Fruit fly (Drosophila melanogaster) whole organism, prepupa: ENCODE measurements around the gene CG12446.

Source experiments
- Blimp-1 ChIP-seq: fragments of 200-800 bp; sonication (Bioruptor generic); optimal IDR thresholded peaks from 3 replicates; lab custom pipeline; 2017; ENCODE audit warnings: missing biosample characterization, missing genetic modification characterization, mild to moderate bottlenecking, moderate library complexity, missing genetic modification reagents
- CG10631 ChIP-seq: fragments of 200-800 bp; sonication (Bioruptor generic); optimal IDR thresholded peaks from 2 replicates; lab custom pipeline; 2016; ENCODE audit warnings: missing biosample characterization, missing genetic modification characterization
- CG10669 ChIP-seq: fragments of 200-800 bp; sonication (Bioruptor generic); optimal IDR thresholded peaks from 3 replicates; lab custom pipeline; 2018; ENCODE audit warnings: missing biosample characterization, mild to moderate bottlenecking, missing genetic modification characterization, moderate library complexity
- CG11294 ChIP-seq: fragments of 200-800 bp; sonication (Bioruptor generic); IDR thresholded peaks from 2 replicates; pipeline ENCODE4 v1.3.6; 2022; ENCODE audit warnings: missing biosample characterization, missing genetic modification characterization
- CG11762 ChIP-seq: fragments of 200-800 bp; sonication (Bioruptor generic); optimal IDR thresholded peaks from 3 replicates; lab custom pipeline; 2016; ENCODE audit warnings: missing biosample characterization, missing genetic modification characterization; ENCODE audit not compliant: insufficient read depth
- CG11902 ChIP-seq: fragments of 200-800 bp; sonication (Bioruptor generic); optimal IDR thresholded peaks from 3 replicates; lab custom pipeline; 2016; ENCODE audit warnings: missing biosample characterization, missing genetic modification characterization
- CG15336 ChIP-seq: fragments of 200-800 bp; sonication (Bioruptor generic); IDR thresholded peaks from 2 replicates; pipeline ENCODE4 v1.3.6; 2022; ENCODE audit warnings: missing biosample characterization, missing genetic modification characterization
- CG1621 ChIP-seq: fragments of 200-800 bp; sonication (Bioruptor generic); optimal IDR thresholded peaks from 3 replicates; lab custom pipeline; 2018; ENCODE audit warnings: missing biosample characterization, mild to moderate bottlenecking, missing genetic modification characterization
- CG16779 ChIP-seq: fragments of 200-800 bp; sonication (Bioruptor generic); optimal IDR thresholded peaks from 3 replicates; lab custom pipeline; 2017; ENCODE audit warnings: missing biosample characterization, mild to moderate bottlenecking, missing genetic modification characterization
- CG3032 ChIP-seq: fragments of 200-800 bp; optimal IDR thresholded peaks from 2 replicates; lab custom pipeline; 2019; ENCODE audit warnings: missing biosample characterization, mild to moderate bottlenecking, missing genetic modification characterization, moderate library complexity
- CG31627 ChIP-seq: fragments of 200-800 bp; sonication (Bioruptor generic); optimal IDR thresholded peaks from 3 replicates; lab custom pipeline; 2016; ENCODE audit warnings: missing biosample characterization, missing genetic modification characterization
- CG32006 ChIP-seq: fragments of 200-800 bp; sonication (Bioruptor generic); optimal IDR thresholded peaks from 3 replicates; lab custom pipeline; 2017; ENCODE audit warnings: missing biosample characterization, mild to moderate bottlenecking, missing genetic modification characterization
- CG34406 ChIP-seq: fragments of 200-800 bp; sonication (Bioruptor generic); optimal IDR thresholded peaks from 3 replicates; lab custom pipeline; 2016; ENCODE audit warnings: missing biosample characterization, missing genetic modification characterization
- CG3919 ChIP-seq: fragments of 200-800 bp; sonication (Bioruptor generic); optimal IDR thresholded peaks from 3 replicates; lab custom pipeline; 2016; ENCODE audit warnings: missing biosample characterization, missing genetic modification characterization
- CG4318 ChIP-seq: fragments of 200-800 bp; sonication (Bioruptor generic); optimal IDR thresholded peaks from 3 replicates; lab custom pipeline; 2017; ENCODE audit warnings: missing biosample characterization, mild to moderate bottlenecking, missing genetic modification characterization
- CG6163 ChIP-seq: fragments of 200-800 bp; sonication (Bioruptor generic); IDR thresholded peaks from 3 replicates; pipeline ENCODE4 v1.3.6; 2022; ENCODE audit warnings: missing biosample characterization, missing genetic modification characterization
- CG6276 ChIP-seq: fragments of 200-800 bp; sonication (Bioruptor generic); optimal IDR thresholded peaks from 2 replicates; lab custom pipeline; 2017; ENCODE audit warnings: missing biosample characterization, mild to moderate bottlenecking, missing genetic modification characterization
- CG6792 ChIP-seq: fragments of 200-800 bp; sonication (Bioruptor generic); optimal IDR thresholded peaks from 3 replicates; lab custom pipeline; 2016; ENCODE audit warnings: missing biosample characterization, missing genetic modification characterization
- CG6808 ChIP-seq: fragments of 200-800 bp; sonication (Bioruptor generic); optimal IDR thresholded peaks from 3 replicates; lab custom pipeline; 2017; ENCODE audit warnings: missing biosample characterization, missing genetic modification characterization, mild to moderate bottlenecking, moderate library complexity, missing genetic modification reagents
- CG6854 ChIP-seq: fragments of 200-800 bp; sonication (Bioruptor generic); optimal IDR thresholded peaks from 2 replicates; lab custom pipeline; 2017; ENCODE audit warnings: missing biosample characterization, mild to moderate bottlenecking, missing genetic modification characterization
- CG7368 ChIP-seq: fragments of 200-800 bp; sonication (Bioruptor generic); optimal IDR thresholded peaks from 3 replicates; lab custom pipeline; 2016; ENCODE audit warnings: missing biosample characterization, missing genetic modification characterization
- CG8319 ChIP-seq: fragments of 200-800 bp; sonication (Bioruptor generic); optimal IDR thresholded peaks from 3 replicates; lab custom pipeline; 2016; ENCODE audit warnings: missing biosample characterization, missing genetic modification characterization
- CG9139 ChIP-seq: fragments of 200-800 bp; sonication (Bioruptor generic); optimal IDR thresholded peaks from 3 replicates; lab custom pipeline; 2017; ENCODE audit warnings: missing biosample characterization, mild to moderate bottlenecking, missing genetic modification characterization
- Eip75B ChIP-seq: fragments of 200-800 bp; sonication (Bioruptor generic); optimal IDR thresholded peaks from 3 replicates; lab custom pipeline; 2016; ENCODE audit warnings: missing biosample characterization, missing genetic modification characterization
- Eip78C ChIP-seq: fragments of 200-800 bp; sonication (Bioruptor generic); peaks from one replicate; lab custom pipeline; 2016; ENCODE audit warnings: missing biosample characterization, missing genetic modification characterization
- Ets96B ChIP-seq: fragments of 200-800 bp; optimal IDR thresholded peaks from 2 replicates; lab custom pipeline; 2019; ENCODE audit warnings: missing biosample characterization, mild to moderate bottlenecking, missing genetic modification characterization, moderate library complexity
- Gug ChIP-seq: fragments of 200-800 bp; sonication (Bioruptor generic); IDR thresholded peaks from 2 replicates; pipeline ENCODE4 v1.3.6; 2022; ENCODE audit warnings: missing biosample characterization, missing genetic modification characterization
- Hr38 ChIP-seq: sonication (Bioruptor generic); optimal IDR thresholded peaks from 2 replicates; lab custom pipeline; 2016; ENCODE audit warnings: missing biosample characterization, missing genetic modification characterization
- Hr39 ChIP-seq: fragments of 200-800 bp; sonication (Bioruptor generic); optimal IDR thresholded peaks from 2 replicates; lab custom pipeline; 2016; ENCODE audit warnings: missing biosample characterization, missing genetic modification characterization
- Hr4 ChIP-seq: fragments of 200-800 bp; sonication (Bioruptor generic); optimal IDR thresholded peaks from 3 replicates; lab custom pipeline; 2016; ENCODE audit warnings: missing biosample characterization, missing genetic modification characterization
- Met ChIP-seq: fragments of 200-800 bp; sonication (Bioruptor generic); optimal IDR thresholded peaks from 3 replicates; lab custom pipeline; 2016; ENCODE audit warnings: missing biosample characterization, missing genetic modification characterization
- OdsH ChIP-seq: fragments of 200-800 bp; sonication (Bioruptor generic); optimal IDR thresholded peaks from 3 replicates; lab custom pipeline; 2016; ENCODE audit warnings: missing biosample characterization, missing genetic modification characterization
- Sox102F ChIP-seq: fragments of 200-800 bp; sonication (Bioruptor generic); optimal IDR thresholded peaks from 2 replicates; lab custom pipeline; 2016; ENCODE audit warnings: missing biosample characterization, mild to moderate bottlenecking, missing genetic modification characterization
- Sox14 ChIP-seq: fragments of 200-800 bp; sonication (Bioruptor generic); optimal IDR thresholded peaks from 3 replicates; lab custom pipeline; 2016; ENCODE audit warnings: missing biosample characterization, missing genetic modification characterization
- Sox15 ChIP-seq: fragments of 200-800 bp; sonication (Bioruptor generic); optimal IDR thresholded peaks from 3 replicates; lab custom pipeline; 2016; ENCODE audit warnings: missing biosample characterization, missing genetic modification characterization
- achi ChIP-seq: fragments of 200-800 bp; sonication (Bioruptor generic); optimal IDR thresholded peaks from 3 replicates; lab custom pipeline; 2016; ENCODE audit warnings: missing biosample characterization, missing genetic modification characterization
- cyc ChIP-seq: fragments of 200-800 bp; sonication (Bioruptor generic); optimal IDR thresholded peaks from 3 replicates; lab custom pipeline; 2016; ENCODE audit warnings: missing biosample characterization, missing genetic modification characterization
- dac ChIP-seq: fragments of 200-800 bp; sonication (Bioruptor generic); optimal IDR thresholded peaks from 2 replicates; lab custom pipeline; 2017; ENCODE audit warnings: missing biosample characterization, mild to moderate bottlenecking, missing genetic modification characterization
- dsx ChIP-seq: fragments of 200-800 bp; optimal IDR thresholded peaks from 3 replicates; lab custom pipeline; 2019; ENCODE audit warnings: missing biosample characterization, mild to moderate bottlenecking, missing genetic modification characterization, moderate library complexity; ENCODE audit not compliant: poor library complexity, severe bottlenecking
- eg ChIP-seq: fragments of 200-800 bp; sonication (Bioruptor generic); IDR thresholded peaks from 3 replicates; pipeline ENCODE4 v1.3.6; 2022; ENCODE audit warnings: missing biosample characterization, missing genetic modification characterization
- esn ChIP-seq: fragments of 200-800 bp; sonication (Bioruptor generic); optimal IDR thresholded peaks from 2 replicates; lab custom pipeline; 2016; ENCODE audit warnings: missing biosample characterization, mild to moderate bottlenecking, missing genetic modification characterization, moderate library complexity
- fd59A ChIP-seq: fragments of 200-800 bp; sonication (Bioruptor generic); optimal IDR thresholded peaks from 2 replicates; lab custom pipeline; 2017; ENCODE audit warnings: missing biosample characterization, mild to moderate bottlenecking, missing genetic modification characterization, missing genetic modification reagents
- fd85E ChIP-seq: fragments of 200-800 bp; sonication (Bioruptor generic); optimal IDR thresholded peaks from 3 replicates; lab custom pipeline; 2016; ENCODE audit warnings: missing biosample characterization, missing genetic modification characterization
- fkh ChIP-seq: fragments of 200-800 bp; sonication (Bioruptor generic); optimal IDR thresholded peaks from 3 replicates; lab custom pipeline; 2017; ENCODE audit warnings: missing biosample characterization, mild to moderate bottlenecking, missing genetic modification characterization, moderate library complexity
- ss ChIP-seq, 2 experiments: fragments of 200-800 bp; sonication (Bioruptor generic); optimal IDR thresholded peaks; 2 replicates in 1 of 2; 3 replicates in 1 of 2; lab custom pipeline; 2017 to 2018; ENCODE audit warnings: mild to moderate bottlenecking in 2 of 2, missing biosample characterization in 2 of 2, missing genetic modification characterization in 2 of 2, moderate library complexity in 1 of 2
- svp ChIP-seq: fragments of 200-800 bp; sonication (Bioruptor generic); peaks from one replicate; lab custom pipeline; 2016; ENCODE audit warnings: missing biosample characterization, missing genetic modification characterization
- topi ChIP-seq: fragments of 200-800 bp; sonication (Bioruptor generic); optimal IDR thresholded peaks from 3 replicates; lab custom pipeline; 2016; ENCODE audit warnings: missing biosample characterization, missing genetic modification characterization

Gene CG12446

dm6 chrX:22846393-22846792 lies 34.7 kb upstream of the CG12446 start (continued):
- no peak for TF ChIP-seq CG6163 (GFP tag; lab: Robert Waterston, UW)
- TF ChIP-seq OdsH: peak; percentile 50
- TF ChIP-seq CG15336 (GFP tag; lab: Robert Waterston, UW): no peak
- TF ChIP-seq CG11902: peak; percentile 22
- peak; percentile 22 for TF ChIP-seq CG32006
- peak; percentile 44 for TF ChIP-seq CG10631 (GFP tag; lab: Kevin White, UChicago)
- TF ChIP-seq ss (GFP tag; optimal IDR thresholded peaks at IDR 0.05; lab: Kevin White, UChicago): no peak
- TF ChIP-seq Sox14 (GFP tag; lab: Kevin White, UChicago): peak; percentile 41
- TF ChIP-seq dsx (GFP tag; lab: Kevin White, UChicago): no peak
- TF ChIP-seq svp (GFP tag; lab: Kevin White, UChicago): peak; percentile 76
- TF ChIP-seq Hr39: peak; percentile 64
- no peak for TF ChIP-seq CG7368
- TF ChIP-seq CG34406 (GFP tag; lab: Kevin White, UChicago): peak; percentile 34
- TF ChIP-seq CG1621 (tag; lab: Kevin White, UChicago): no peak
- no peak for TF ChIP-seq CG6808 (GFP tag; lab: Kevin White, UChicago)
- no peak for TF ChIP-seq CG6854
- TF ChIP-seq Ets96B (tag; lab: Kevin White, UChicago): no peak
- no peak for TF ChIP-seq CG16779 (tag; lab: Kevin White, UChicago)
- TF ChIP-seq CG9139 (GFP tag; lab: Kevin White, UChicago): no peak
- no peak for TF ChIP-seq eg (GFP tag; lab: Robert Waterston, UW)
- TF ChIP-seq Eip75B: peak; percentile 14
- peak; percentile 59 for TF ChIP-seq CG6792 (GFP tag; lab: Kevin White, UChicago)
- TF ChIP-seq CG11762 (GFP tag; lab: Kevin White, UChicago): no peak
- TF ChIP-seq Eip78C: peak; percentile 88
- no peak for TF ChIP-seq Gug (GFP tag; lab: Robert Waterston, UW)
- TF ChIP-seq topi: peak; percentile 40

- no peak for TF ChIP-seq CG4318 (GFP tag; lab: Kevin White, UChicago)
- TF ChIP-seq CG32006: no peak
- TF ChIP-seq fd85E (GFP tag; lab: Kevin White, UChicago): no peak
- no peak for TF ChIP-seq Hr4 (GFP tag; lab: Kevin White, UChicago)
- TF ChIP-seq CG1621 (tag; lab: Kevin White, UChicago): no peak
- TF ChIP-seq Sox102F (GFP tag; lab: Kevin White, UChicago): no peak
- TF ChIP-seq CG3032 (tag; lab: Kevin White, UChicago): no peak
- no peak for TF ChIP-seq CG6276
- no peak for TF ChIP-seq Ets96B (tag; lab: Kevin White, UChicago)
- no peak for TF ChIP-seq fd59A
- TF ChIP-seq CG3919 (GFP tag; lab: Kevin White, UChicago): no peak
- no peak for TF ChIP-seq CG10631 (GFP tag; lab: Kevin White, UChicago)
- no peak for TF ChIP-seq CG6163 (GFP tag; lab: Robert Waterston, UW)
- TF ChIP-seq dac (GFP tag; lab: Kevin White, UChicago): no peak
Observed at dm6 chrX:22838405-22838804, 26.7 kb upstream of the CG12446 start.

dm6 chrX:22837338-22837737 lies 25.6 kb upstream of the CG12446 start:
- TF ChIP-seq Blimp-1 (GFP tag; lab: Kevin White, UChicago) (peak; percentile 30), achi (GFP tag; lab: Kevin White, UChicago) (peak; percentile 1), CG10669 (GFP tag; lab: Kevin White, UChicago) (peak; percentile 24), cyc (GFP tag; lab: Kevin White, UChicago) (no peak), CG3919 (GFP tag; lab: Kevin White, UChicago) (peak; percentile 19), dsx (GFP tag; lab: Kevin White, UChicago) (no peak), CG11294 (GFP tag; lab: Robert Waterston, UW) (no peak), topi (no peak), ss (GFP tag; optimal IDR thresholded peaks at IDR 0.05; lab: Kevin White, UChicago) (peak in 1 of 2 experiments; percentile 18), Hr38 (no peak), CG4318 (GFP tag; lab: Kevin White, UChicago) (no peak), Sox102F (GFP tag; lab: Kevin White, UChicago) (no peak), CG8319 (GFP tag; lab: Kevin White, UChicago) (no peak), CG1621 (tag; lab: Kevin White, UChicago) (no peak), CG6808 (GFP tag; lab: Kevin White, UChicago) (peak; percentile 1), CG10631 (GFP tag; lab: Kevin White, UChicago) (peak; percentile 33), CG31627 (GFP tag; lab: Kevin White, UChicago) (no peak), esn (GFP tag; lab: Kevin White, UChicago) (no peak), Hr39 (no peak), CG6792 (GFP tag; lab: Kevin White, UChicago) (peak; percentile 28), Met (GFP tag; lab: Kevin White, UChicago) (no peak), Sox15 (GFP tag; lab: Kevin White, UChicago) (no peak), svp (GFP tag; lab: Kevin White, UChicago) (peak; percentile 70), fkh (GFP tag; lab: Kevin White, UChicago) (peak; percentile 66), CG11762 (GFP tag; lab: Kevin White, UChicago) (no peak), Eip78C (peak; percentile 40), CG7368 (no peak)
